ENCODE assay signal across 1 fruit fly cellular context in genomic region chr3R:19094799-19095418, dm6.
TF ChIP-seq lines count a peak whose summit lies in the region.

TSS of gene mRpL55 (minus strand) at chr3R:19094905.
TSS of gene ATPsynD (plus strand) at chr3R:19095000.

TF ChIP-seq in whole organism, embryonic, 481 proteins besides CTCF, POLR2A, EP300 and RAD21 (continued from another document and continues in another):
- no peak for TF ChIP-seq CG2199 (GFP tag; IDR thresholded peaks at IDR 0.05; lab: Robert Waterston, UW)
- peak; percentile 61 for TF ChIP-seq Ets97D (GFP tag; optimal IDR thresholded peaks at IDR 0.05; lab: Kevin White, UChicago)
- TF ChIP-seq exex (tag; optimal IDR thresholded peaks at IDR 0.05; lab: Kevin White, UChicago), result peak; percentile 32
- TF ChIP-seq PHDP (tag; optimal IDR thresholded peaks at IDR 0.05; lab: Kevin White, UChicago), result peak; percentile 3
- no peak for TF ChIP-seq CG31224 (GFP tag; IDR thresholded peaks at IDR 0.05; lab: Robert Waterston, UW)
- TF ChIP-seq eve (GFP tag; optimal IDR thresholded peaks at IDR 0.05; lab: Kevin White, UChicago), result peak in 1 of 2 experiments; percentile 22
- TF ChIP-seq Doc3 (GFP tag; IDR thresholded peaks at IDR 0.05; lab: Robert Waterston, UW; ENCODE audit: partially characterized antibody), result no peak
- TF ChIP-seq CG30403 (GFP tag; optimal IDR thresholded peaks at IDR 0.05; lab: Kevin White, UChicago), result no peak
- no peak for TF ChIP-seq CG18619 (GFP tag; optimal IDR thresholded peaks at IDR 0.05; lab: Kevin White, UChicago)
- TF ChIP-seq pfk (GFP tag; optimal IDR thresholded peaks at IDR 0.05; lab: Kevin White, UChicago), result no peak
- TF ChIP-seq slbo (GFP tag; IDR thresholded peaks at IDR 0.05; lab: Robert Waterston, UW), result peak; percentile 36; the same call in 1 of the 2 replicates
- no peak for TF ChIP-seq CG15696 (tag; optimal IDR thresholded peaks at IDR 0.05; lab: Kevin White, UChicago)
- no peak for TF ChIP-seq CHES-1-like (GFP tag; optimal IDR thresholded peaks at IDR 0.05; lab: Kevin White, UChicago)
- no peak for TF ChIP-seq CG4404 (GFP tag; IDR thresholded peaks at IDR 0.05; lab: Robert Waterston, UW)
- TF ChIP-seq ro (GFP tag; IDR thresholded peaks at IDR 0.05; lab: Robert Waterston, UW), result no peak
- TF ChIP-seq gcm (GFP tag; optimal IDR thresholded peaks at IDR 0.05; lab: Kevin White, UChicago), result no peak
- no peak for TF ChIP-seq CG9609 (GFP tag; optimal IDR thresholded peaks at IDR 0.05; lab: Kevin White, UChicago)
- no peak for TF ChIP-seq CG16813 (GFP tag; IDR thresholded peaks at IDR 0.05; lab: Robert Waterston, UW; ENCODE audit: partially characterized antibody)
- TF ChIP-seq pros (GFP tag; optimal IDR thresholded peaks at IDR 0.05; lab: Kevin White, UChicago), result no peak
- TF ChIP-seq Nf-YB (GFP tag; optimal IDR thresholded peaks at IDR 0.05; lab: Kevin White, UChicago), result no peak
- TF ChIP-seq CG17829 (tag; optimal IDR thresholded peaks at IDR 0.05; lab: Kevin White, UChicago), result peak; percentile 23
- TF ChIP-seq CG17361 (GFP tag; IDR thresholded peaks at IDR 0.05; lab: Robert Waterston, UW), result no peak
- no peak for TF ChIP-seq cg (GFP tag; optimal IDR thresholded peaks at IDR 0.05; lab: Kevin White, UChicago)
- TF ChIP-seq CG2678 (tag; optimal IDR thresholded peaks at IDR 0.05; lab: Kevin White, UChicago), result no peak
- TF ChIP-seq CG15514 (GFP tag; optimal IDR thresholded peaks at IDR 0.05; lab: Kevin White, UChicago), result peak; percentile 48
- TF ChIP-seq bigmax (GFP tag; optimal IDR thresholded peaks at IDR 0.05; lab: Kevin White, UChicago), result peak; percentile 56
- TF ChIP-seq Sin3A (optimal IDR thresholded peaks at IDR 0.05; lab: Kevin White, UChicago), result no peak
- no peak for TF ChIP-seq CG10209 (GFP tag; optimal IDR thresholded peaks at IDR 0.05; lab: Kevin White, UChicago)
- TF ChIP-seq stwl (tag; optimal IDR thresholded peaks at IDR 0.05; lab: Kevin White, UChicago), result peak; percentile 70
- no peak for TF ChIP-seq CG11696 (GFP tag; IDR thresholded peaks at IDR 0.05; lab: Robert Waterston, UW)
- no peak for TF ChIP-seq Meics (GFP tag; optimal IDR thresholded peaks at IDR 0.05; lab: Kevin White, UChicago)
- no peak for TF ChIP-seq CG12104 (GFP tag; optimal IDR thresholded peaks at IDR 0.05; lab: Kevin White, UChicago)
- peak; percentile 10 for TF ChIP-seq Sry-δ (GFP tag; optimal IDR thresholded peaks at IDR 0.05; lab: Kevin White, UChicago)
- TF ChIP-seq CG14050 (GFP tag; IDR thresholded peaks at IDR 0.05; lab: Robert Waterston, UW), result no peak
- TF ChIP-seq br (optimal IDR thresholded peaks at IDR 0.05; lab: Kevin White, UChicago), result no peak
- TF ChIP-seq CG9932 (GFP tag; IDR thresholded peaks at IDR 0.05; lab: Robert Waterston, UW), result no peak
- peak; percentile 21 for TF ChIP-seq CG14710 (tag; optimal IDR thresholded peaks at IDR 0.05; lab: Kevin White, UChicago)
- TF ChIP-seq Usf (GFP tag; optimal IDR thresholded peaks at IDR 0.05; lab: Kevin White, UChicago), result no peak
- no peak for TF ChIP-seq org-1 (GFP tag; optimal IDR thresholded peaks at IDR 0.05; lab: Kevin White, UChicago)
- TF ChIP-seq repo (GFP tag; optimal IDR thresholded peaks at IDR 0.05; lab: Kevin White, UChicago), result no peak
- TF ChIP-seq inv (GFP tag; IDR thresholded peaks at IDR 0.05; lab: Robert Waterston, UW; ENCODE audit: partially characterized antibody), result no peak; the same call in 1 of the 2 replicates
- no peak for TF ChIP-seq CG2889 (GFP tag; IDR thresholded peaks at IDR 0.05; lab: Robert Waterston, UW)
- TF ChIP-seq trh (GFP tag; optimal IDR thresholded peaks at IDR 0.05; lab: Kevin White, UChicago), result no peak
- TF ChIP-seq dmrt11E (tag; optimal IDR thresholded peaks at IDR 0.05; lab: Kevin White, UChicago), result no peak
- TF ChIP-seq Lim3 (GFP tag; IDR thresholded peaks at IDR 0.05; lab: Robert Waterston, UW), result no peak
- TF ChIP-seq CG5180 (GFP tag; optimal IDR thresholded peaks at IDR 0.05; lab: Kevin White, UChicago), result no peak
- TF ChIP-seq nmo (GFP tag; optimal IDR thresholded peaks at IDR 0.05; lab: Kevin White, UChicago), result peak; percentile 51
- TF ChIP-seq sim (GFP tag; IDR thresholded peaks at IDR 0.05; lab: Robert Waterston, UW), result no peak
- TF ChIP-seq CG10654 (GFP tag; optimal IDR thresholded peaks at IDR 0.05; lab: Kevin White, UChicago), result no peak
- TF ChIP-seq CG18476 (GFP tag; optimal IDR thresholded peaks at IDR 0.05; lab: Kevin White, UChicago), result no peak
- TF ChIP-seq CG7839 (tag; optimal IDR thresholded peaks at IDR 0.05; lab: Kevin White, UChicago), result no peak
- TF ChIP-seq ems (GFP tag; optimal IDR thresholded peaks at IDR 0.05; lab: Kevin White, UChicago), result no peak
- TF ChIP-seq Lhr (GFP tag; optimal IDR thresholded peaks at IDR 0.05; lab: Kevin White, UChicago), result peak; percentile 38
- TF ChIP-seq twi (tag; optimal IDR thresholded peaks at IDR 0.05; lab: Kevin White, UChicago), result no peak
- no peak for TF ChIP-seq CG7987 (GFP tag; optimal IDR thresholded peaks at IDR 0.05; lab: Kevin White, UChicago)
- peak; percentile 38 for TF ChIP-seq Dp (GFP tag; optimal IDR thresholded peaks at IDR 0.05; lab: Kevin White, UChicago)
- no peak for TF ChIP-seq Kr (GFP tag; optimal IDR thresholded peaks at IDR 0.05; lab: Kevin White, UChicago)
- TF ChIP-seq CG10147 (GFP tag; optimal IDR thresholded peaks at IDR 0.05; lab: Kevin White, UChicago), result no peak
- TF ChIP-seq NK7.1 (GFP tag; optimal IDR thresholded peaks at IDR 0.05; lab: Kevin White, UChicago), result no peak
- TF ChIP-seq hb (GFP tag; IDR thresholded peaks at IDR 0.05; lab: Robert Waterston, UW; ENCODE audit: partially characterized antibody), result no peak
- TF ChIP-seq CG15479 (GFP tag; optimal IDR thresholded peaks at IDR 0.05; lab: Kevin White, UChicago), result no peak
- TF ChIP-seq D19B (GFP tag; optimal IDR thresholded peaks at IDR 0.05; lab: Kevin White, UChicago), result no peak
- TF ChIP-seq Bgb (GFP tag; IDR thresholded peaks at IDR 0.05; lab: Robert Waterston, UW; ENCODE audit: partially characterized antibody), result peak; percentile 8; the same call in 1 of the 2 replicates
- no peak for TF ChIP-seq CoRest (tag; optimal IDR thresholded peaks at IDR 0.05; lab: Kevin White, UChicago)
- TF ChIP-seq cato (GFP tag; optimal IDR thresholded peaks at IDR 0.05; lab: Kevin White, UChicago; ENCODE audit: borderline replicate concordance), result no peak
- no peak for TF ChIP-seq CG32532 (GFP tag; IDR thresholded peaks at IDR 0.05; lab: Robert Waterston, UW)
- no peak for TF ChIP-seq bcd (GFP tag; optimal IDR thresholded peaks at IDR 0.05; lab: Kevin White, UChicago)
- no peak for TF ChIP-seq tap (tag; optimal IDR thresholded peaks at IDR 0.05; lab: Kevin White, UChicago)
- TF ChIP-seq CG5245 (GFP tag; optimal IDR thresholded peaks at IDR 0.05; lab: Kevin White, UChicago), result no peak
- no peak for TF ChIP-seq Asciz (GFP tag; optimal IDR thresholded peaks at IDR 0.05; lab: Kevin White, UChicago)
- no peak for TF ChIP-seq CG6654 (GFP tag; optimal IDR thresholded peaks at IDR 0.05; lab: Kevin White, UChicago)
- no peak for TF ChIP-seq otp (GFP tag; IDR thresholded peaks at IDR 0.05; lab: Robert Waterston, UW)
- no peak for TF ChIP-seq CG6689 (GFP tag; IDR thresholded peaks at IDR 0.05; lab: Robert Waterston, UW)
- no peak for TF ChIP-seq zf30C (GFP tag; optimal IDR thresholded peaks at IDR 0.05; lab: Kevin White, UChicago)
- TF ChIP-seq chm (GFP tag; IDR thresholded peaks at IDR 0.05; lab: Robert Waterston, UW), result no peak
- no peak for TF ChIP-seq jigr1 (GFP tag; IDR thresholded peaks at IDR 0.05; lab: Robert Waterston, UW)
- no peak for TF ChIP-seq CG9437 (GFP tag; optimal IDR thresholded peaks at IDR 0.05; lab: Kevin White, UChicago)
- no peak for TF ChIP-seq Camta (GFP tag; optimal IDR thresholded peaks at IDR 0.05; lab: Kevin White, UChicago)
- no peak for TF ChIP-seq sob (GFP tag; IDR thresholded peaks at IDR 0.05; lab: Robert Waterston, UW)
- no peak for TF ChIP-seq ATbp (GFP tag; optimal IDR thresholded peaks at IDR 0.05; lab: Kevin White, UChicago)
- no peak for TF ChIP-seq dan (GFP tag; IDR thresholded peaks at IDR 0.05; lab: Robert Waterston, UW)
- TF ChIP-seq run (tag; optimal IDR thresholded peaks at IDR 0.05; lab: Kevin White, UChicago), result no peak
- TF ChIP-seq CG34422 (GFP tag; IDR thresholded peaks at IDR 0.05; lab: Robert Waterston, UW), result peak; percentile 44; the same call in 1 of the 3 replicates
- no peak for TF ChIP-seq cwo (GFP tag; optimal IDR thresholded peaks at IDR 0.05; lab: Kevin White, UChicago)
- TF ChIP-seq CG8290 (GFP tag; optimal IDR thresholded peaks at IDR 0.05; lab: Kevin White, UChicago), result no peak
- peak in 1 of 2 experiments; percentile 57 for TF ChIP-seq CG8290 (tag; optimal IDR thresholded peaks at IDR 0.05; lab: Kevin White, UChicago)
- no peak for TF ChIP-seq Ssrp (tag; optimal IDR thresholded peaks at IDR 0.05; lab: Kevin White, UChicago)
- TF ChIP-seq luna (GFP tag; optimal IDR thresholded peaks at IDR 0.05; lab: Kevin White, UChicago), result no peak
- no peak for TF ChIP-seq dati (GFP tag; IDR thresholded peaks at IDR 0.05; lab: Robert Waterston, UW)
- TF ChIP-seq Fer3 (tag; optimal IDR thresholded peaks at IDR 0.05; lab: Kevin White, UChicago), result no peak
- no peak for TF ChIP-seq Nf-YC (tag; optimal IDR thresholded peaks at IDR 0.05; lab: Kevin White, UChicago)
- no peak for TF ChIP-seq psq (GFP tag; optimal IDR thresholded peaks at IDR 0.05; lab: Kevin White, UChicago)
- TF ChIP-seq Dip2 (GFP tag; IDR thresholded peaks at IDR 0.05; lab: Robert Waterston, UW), result no peak
- no peak for TF ChIP-seq nom (GFP tag; optimal IDR thresholded peaks at IDR 0.05; lab: Kevin White, UChicago)
- TF ChIP-seq eyg (GFP tag; optimal IDR thresholded peaks at IDR 0.05; lab: Kevin White, UChicago), result no peak
- no peak for TF ChIP-seq Antp (GFP tag; optimal IDR thresholded peaks at IDR 0.05; lab: Kevin White, UChicago)
- no peak for TF ChIP-seq CG6765 (GFP tag; optimal IDR thresholded peaks at IDR 0.05; lab: Kevin White, UChicago)
- TF ChIP-seq fu2 (GFP tag; optimal IDR thresholded peaks at IDR 0.05; lab: Kevin White, UChicago), result peak; percentile 9
- TF ChIP-seq YL-1 (GFP tag; optimal IDR thresholded peaks at IDR 0.05; lab: Kevin White, UChicago), result peak; percentile 89
- TF ChIP-seq az2 (GFP tag; optimal IDR thresholded peaks at IDR 0.05; lab: Kevin White, UChicago), result no peak
- TF ChIP-seq CG10565 (GFP tag; optimal IDR thresholded peaks at IDR 0.05; lab: Kevin White, UChicago), result no peak
- peak; percentile 76 for TF ChIP-seq CG3847 (GFP tag; IDR thresholded peaks at IDR 0.05; lab: Robert Waterston, UW)
- no peak for TF ChIP-seq Oaz (GFP tag; IDR thresholded peaks at IDR 0.05; lab: Robert Waterston, UW)
- no peak for TF ChIP-seq CG11560 (tag; IDR thresholded peaks at IDR 0.05; lab: Robert Waterston, UW)
- TF ChIP-seq chinmo (GFP tag; IDR thresholded peaks at IDR 0.05; lab: Robert Waterston, UW; ENCODE audit: partially characterized antibody), result no peak
- TF ChIP-seq Opbp (GFP tag; IDR thresholded peaks at IDR 0.05; lab: Robert Waterston, UW; ENCODE audit: partially characterized antibody), result peak; percentile 64; the same call in 1 of the 3 replicates
- TF ChIP-seq NFAT (GFP tag; IDR thresholded peaks at IDR 0.05; lab: Robert Waterston, UW), result no peak
- no peak for TF ChIP-seq hbn (GFP tag; IDR thresholded peaks at IDR 0.05; lab: Robert Waterston, UW; ENCODE audit: partially characterized antibody)
- no peak for TF ChIP-seq ham (GFP tag; IDR thresholded peaks at IDR 0.05; lab: Robert Waterston, UW)
- no peak for TF ChIP-seq sr (GFP tag; IDR thresholded peaks at IDR 0.05; lab: Robert Waterston, UW)
- peak; percentile 25; the same call in 1 of the 3 replicates for TF ChIP-seq row (GFP tag; IDR thresholded peaks at IDR 0.05; lab: Robert Waterston, UW)
- no peak for TF ChIP-seq Oli (tag; optimal IDR thresholded peaks at IDR 0.05; lab: Kevin White, UChicago)
- TF ChIP-seq vnd (GFP tag; IDR thresholded peaks at IDR 0.05; lab: Robert Waterston, UW; ENCODE audit: partially characterized antibody), result no peak
- TF ChIP-seq lilli (GFP tag; optimal IDR thresholded peaks at IDR 0.05; lab: Kevin White, UChicago), result no peak
- no peak for TF ChIP-seq ap (GFP tag; IDR thresholded peaks at IDR 0.05; lab: Robert Waterston, UW)
- TF ChIP-seq en (GFP tag; optimal IDR thresholded peaks at IDR 0.05; lab: Kevin White, UChicago), result no peak
- TF ChIP-seq ci (GFP tag; IDR thresholded peaks at IDR 0.05; lab: Robert Waterston, UW), result peak; percentile 66; the same call in 2 of the 3 replicates
- no peak for TF ChIP-seq CG10543 (GFP tag; optimal IDR thresholded peaks at IDR 0.05; lab: Kevin White, UChicago)
- TF ChIP-seq Poxn (GFP tag; IDR thresholded peaks at IDR 0.05; lab: Robert Waterston, UW), result no peak
- no peak for TF ChIP-seq CG17568 (GFP tag; optimal IDR thresholded peaks at IDR 0.05; lab: Kevin White, UChicago)
- no peak for TF ChIP-seq Xrp1 (GFP tag; IDR thresholded peaks at IDR 0.05; lab: Robert Waterston, UW)
- no peak for TF ChIP-seq vfl (GFP tag; optimal IDR thresholded peaks at IDR 0.05; lab: Kevin White, UChicago)
- peak; percentile 53 for TF ChIP-seq CG12659 (GFP tag; optimal IDR thresholded peaks at IDR 0.05; lab: Kevin White, UChicago)
- TF ChIP-seq Gug (GFP tag; IDR thresholded peaks at IDR 0.05; lab: Robert Waterston, UW), result no peak
- TF ChIP-seq CG17385 (GFP tag; optimal IDR thresholded peaks at IDR 0.05; lab: Kevin White, UChicago), result no peak
- peak; percentile 36; the same call in 1 of the 2 replicates for TF ChIP-seq E2f2 (GFP tag; IDR thresholded peaks at IDR 0.05; lab: Robert Waterston, UW)
- TF ChIP-seq CG17612 (GFP tag; IDR thresholded peaks at IDR 0.05; lab: Robert Waterston, UW), result no peak
- TF ChIP-seq CG10979 (tag; optimal IDR thresholded peaks at IDR 0.05; lab: Kevin White, UChicago), result no peak
- TF ChIP-seq nau (GFP tag; optimal IDR thresholded peaks at IDR 0.05; lab: Kevin White, UChicago), result no peak
- TF ChIP-seq CG2712 (tag; optimal IDR thresholded peaks at IDR 0.05; lab: Kevin White, UChicago), result peak; percentile 18
- no peak for TF ChIP-seq CG11456 (GFP tag; IDR thresholded peaks at IDR 0.05; lab: Robert Waterston, UW)
- peak; percentile 44 for TF ChIP-seq CG15601 (tag; optimal IDR thresholded peaks at IDR 0.05; lab: Kevin White, UChicago)
- no peak for TF ChIP-seq pan (optimal IDR thresholded peaks at IDR 0.05; lab: Kevin White, UChicago)
- no peak for TF ChIP-seq pan (GFP tag; optimal IDR thresholded peaks at IDR 0.05 in 1 of 2, IDR thresholded peaks at IDR 0.05 in 1 of 2)
- TF ChIP-seq CG4617 (GFP tag; optimal IDR thresholded peaks at IDR 0.05; lab: Kevin White, UChicago; ENCODE audit: borderline replicate concordance), result peak; percentile 80
- peak; percentile 38 for TF ChIP-seq Rfx (GFP tag; IDR thresholded peaks at IDR 0.05; lab: Robert Waterston, UW)
- TF ChIP-seq kah (GFP tag; optimal IDR thresholded peaks at IDR 0.05; lab: Kevin White, UChicago), result no peak
